Worm (Caenorhabditis elegans): Measurements from ENCODE around the gene F59F5.3.

- TF ChIP-seq lin-39 (tag; optimal IDR thresholded peaks at IDR 0.05) (no peak), nhr-11 (tag; optimal IDR thresholded peaks at IDR 0.05) (no peak), ceh-82 (tag; optimal IDR thresholded peaks at IDR 0.05) (no peak), mdl-1 (tag; optimal IDR thresholded peaks at IDR 0.05) (no peak), ama-1 (optimal IDR thresholded peaks at IDR 0.05) (no peak), lin-13 (GFP tag; optimal IDR thresholded peaks at IDR 0.05) (no peak)
Measured at ce11 chrX:10521313-10521712, 20.9 kb downstream of the F59F5.3 start, which contains the start of gene F14F3.4.
